Fruit fly (Drosophila melanogaster) whole organism, adult: ENCODE results near the gene fit.

Experiments used
- CG11617 ChIP-seq: fragments of 200-800 bp; sonication (Bioruptor generic); optimal IDR thresholded peaks from 2 replicates; lab custom pipeline; 2017; ENCODE audit warnings: mild to moderate bottlenecking, missing biosample characterization, missing genetic modification reagents, missing genetic modification characterization
- CG12768 ChIP-seq: fragments of 200-800 bp; sonication (Bioruptor generic); optimal IDR thresholded peaks from 2 replicates; lab custom pipeline; 2017; ENCODE audit warnings: missing biosample characterization, missing genetic modification characterization, mild to moderate bottlenecking, moderate library complexity, missing genetic modification reagents
- CG14711 ChIP-seq: fragments of 200-800 bp; sonication (Bioruptor generic); optimal IDR thresholded peaks from 2 replicates; lab custom pipeline; 2018; ENCODE audit warnings: missing biosample characterization, mild to moderate bottlenecking, missing genetic modification characterization, moderate library complexity
- CG1620 ChIP-seq: fragments of 200-800 bp; sonication (Bioruptor generic); optimal IDR thresholded peaks from 2 replicates; lab custom pipeline; 2016; ENCODE audit warnings: missing biosample characterization, missing genetic modification characterization
- CG33017 ChIP-seq: fragments of 200-800 bp; sonication (Bioruptor generic); optimal IDR thresholded peaks from 2 replicates; lab custom pipeline; 2018; ENCODE audit warnings: missing biosample characterization, mild to moderate bottlenecking, missing genetic modification characterization, moderate library complexity
- CG5204 ChIP-seq: fragments of 200-800 bp; sonication (Bioruptor generic); optimal IDR thresholded peaks from 2 replicates; lab custom pipeline; 2016; ENCODE audit warnings: missing biosample characterization, missing genetic modification characterization
- CG7045 ChIP-seq: fragments of 200-800 bp; sonication (Bioruptor generic); optimal IDR thresholded peaks from 2 replicates; lab custom pipeline; 2017; ENCODE audit warnings: missing biosample characterization, mild to moderate bottlenecking, missing genetic modification characterization
- CG7101 ChIP-seq: fragments of 200-800 bp; sonication (Bioruptor generic); optimal IDR thresholded peaks from 2 replicates; lab custom pipeline; 2018; ENCODE audit warnings: missing biosample characterization, mild to moderate bottlenecking, missing genetic modification characterization, moderate library complexity
- Clk ChIP-seq: fragments of 200-800 bp; sonication (Bioruptor generic); optimal IDR thresholded peaks from 2 replicates; lab custom pipeline; 2017; ENCODE audit warnings: missing biosample characterization, missing genetic modification characterization
- Crg-1 ChIP-seq: fragments of 200-800 bp; sonication (Bioruptor generic); optimal IDR thresholded peaks from 2 replicates; lab custom pipeline; 2016; ENCODE audit warnings: missing biosample characterization, missing genetic modification characterization
- Hr96 ChIP-seq: fragments of 200-800 bp; sonication (Bioruptor generic); optimal IDR thresholded peaks from 2 replicates; lab custom pipeline; 2016; ENCODE audit warnings: missing biosample characterization, missing genetic modification characterization
- Mnt ChIP-seq: fragments of 200-800 bp; sonication (Bioruptor generic); optimal IDR thresholded peaks from 2 replicates; lab custom pipeline; 2016; ENCODE audit warnings: missing biosample characterization, mild to moderate bottlenecking, missing genetic modification characterization
- bab1 ChIP-seq: fragments of 200-800 bp; sonication (Bioruptor generic); optimal IDR thresholded peaks from 3 replicates; lab custom pipeline; 2019; ENCODE audit warnings: missing biosample characterization, mild to moderate bottlenecking, missing genetic modification characterization, moderate library complexity
- cic ChIP-seq: fragments of 200-800 bp; sonication (Bioruptor generic); optimal IDR thresholded peaks from 2 replicates; lab custom pipeline; 2017; ENCODE audit warnings: missing biosample characterization, mild to moderate bottlenecking, missing genetic modification characterization, moderate library complexity
- cnc ChIP-seq, 2 experiments: fragments of >200 bp; optimal IDR thresholded peaks; 2 replicates each; lab custom pipeline; 2017
- kay ChIP-seq: fragments of 200-800 bp; sonication (Bioruptor generic); peaks from one replicate; lab custom pipeline; 2016; ENCODE audit warnings: missing biosample characterization, missing genetic modification characterization, borderline replicate concordance
- ovo ChIP-seq: fragments of 200-800 bp; sonication (Bioruptor generic); optimal IDR thresholded peaks from 2 replicates; lab custom pipeline; 2016; ENCODE audit warnings: missing biosample characterization, missing genetic modification characterization
- pad ChIP-seq: fragments of 200-800 bp; sonication (Bioruptor generic); optimal IDR thresholded peaks from 3 replicates; lab custom pipeline; 2017; ENCODE audit warnings: missing biosample characterization, missing genetic modification characterization, mild to moderate bottlenecking, moderate library complexity, missing genetic modification reagents
- tj ChIP-seq: fragments of 200-800 bp; sonication (Bioruptor generic); optimal IDR thresholded peaks from 3 replicates; lab custom pipeline; 2017; ENCODE audit warnings: missing biosample characterization, mild to moderate bottlenecking, missing genetic modification characterization, moderate library complexity
- toe ChIP-seq: fragments of 200-800 bp; sonication (Bioruptor generic); optimal IDR thresholded peaks from 2 replicates; lab custom pipeline; 2016; ENCODE audit warnings: missing biosample characterization, missing genetic modification characterization

The fit gene

dm6 chr3R:21846559-21846958 is 37.7 kb downstream of the fit start, which contains the start of gene Gr93d:
Gene Gr93d (minus strand): TSS chr3R:21846659.
- no peak for TF ChIP-seq toe
- TF ChIP-seq Mnt (GFP tag; lab: Kevin White, UChicago), result no peak
- no peak for TF ChIP-seq CG14711
- no peak for TF ChIP-seq kay (GFP tag; lab: Kevin White, UChicago)
- no peak for TF ChIP-seq ovo (GFP tag; lab: Kevin White, UChicago)
- no peak for TF ChIP-seq pad (GFP tag; lab: Kevin White, UChicago)
- TF ChIP-seq cnc (optimal IDR thresholded peaks at IDR 0.05; lab: Kevin White, UChicago), result no peak
- TF ChIP-seq Clk (GFP tag; lab: Kevin White, UChicago), result no peak
- no peak for TF ChIP-seq CG5204
- TF ChIP-seq bab1, result no peak

dm6 chr3R:21845165-21845564 is 39.1 kb downstream of the fit start, which contains the start of gene Gr93c:
Gene Gr93c (minus strand): TSS chr3R:21845265.
- no peak for TF ChIP-seq kay (GFP tag; lab: Kevin White, UChicago)
- no peak for TF ChIP-seq toe
- TF ChIP-seq Crg-1 (GFP tag; lab: Kevin White, UChicago), result no peak
- TF ChIP-seq tj (GFP tag; lab: Kevin White, UChicago), result no peak
- TF ChIP-seq Mnt (GFP tag; lab: Kevin White, UChicago), result no peak
- TF ChIP-seq CG5204, result no peak
- TF ChIP-seq CG7101, result no peak
- no peak for TF ChIP-seq CG12768 (GFP tag; lab: Kevin White, UChicago)
- no peak for TF ChIP-seq CG1620 (GFP tag; lab: Kevin White, UChicago)
- no peak for TF ChIP-seq bab1
- no peak for TF ChIP-seq CG14711
- TF ChIP-seq Hr96 (GFP tag; lab: Kevin White, UChicago), result no peak

- no peak for TF ChIP-seq ovo (GFP tag; lab: Kevin White, UChicago)
These were observed 40.6 kb downstream of the fit start, which contains the start of gene Gr93b for dm6 chr3R:21843665-21844064. Gene Gr93b (minus strand): TSS chr3R:21843765.

- TF ChIP-seq CG11617 (GFP tag; lab: Kevin White, UChicago) (no peak), kay (GFP tag; lab: Kevin White, UChicago) (no peak), Crg-1 (GFP tag; lab: Kevin White, UChicago) (no peak), tj (GFP tag; lab: Kevin White, UChicago) (no peak), CG12768 (GFP tag; lab: Kevin White, UChicago) (no peak), cic (no peak), bab1 (no peak), CG7101 (no peak), toe (no peak), Hr96 (GFP tag; lab: Kevin White, UChicago) (no peak), Mnt (GFP tag; lab: Kevin White, UChicago) (no peak)
These were observed 42.5 kb downstream of the fit start for dm6 chr3R:21841474-21842376.

dm6 chr3R:21840432-21840831 is 43.8 kb downstream of the fit start:
- TF ChIP-seq CG11617 (GFP tag; lab: Kevin White, UChicago) (no peak), CG14711 (no peak), bab1 (no peak), CG7101 (no peak), Mnt (GFP tag; lab: Kevin White, UChicago) (no peak), kay (GFP tag; lab: Kevin White, UChicago) (no peak), cic (no peak), CG7045 (no peak), Clk (GFP tag; lab: Kevin White, UChicago) (no peak), Crg-1 (GFP tag; lab: Kevin White, UChicago) (no peak), toe (no peak), ovo (GFP tag; lab: Kevin White, UChicago) (no peak), CG12768 (GFP tag; lab: Kevin White, UChicago) (no peak), CG5204 (no peak), tj (GFP tag; lab: Kevin White, UChicago) (no peak), CG33017 (tag; lab: Kevin White, UChicago) (no peak), Hr96 (GFP tag; lab: Kevin White, UChicago) (no peak), pad (GFP tag; lab: Kevin White, UChicago) (no peak), cnc (optimal IDR thresholded peaks at IDR 0.05; lab: Kevin White, UChicago) (no peak)

dm6 chr3R:21839636-21840035 is 44.6 kb downstream of the fit start:
- TF ChIP-seq CG7101, result peak; percentile 73
- TF ChIP-seq ovo (GFP tag; lab: Kevin White, UChicago), result peak; percentile 46
- TF ChIP-seq CG12768 (GFP tag; lab: Kevin White, UChicago), result no peak
- TF ChIP-seq cnc (optimal IDR thresholded peaks at IDR 0.05; lab: Kevin White, UChicago), result no peak
- no peak for TF ChIP-seq CG5204
- TF ChIP-seq cic, result no peak
- peak; percentile 76 for TF ChIP-seq CG11617 (GFP tag; lab: Kevin White, UChicago)
- TF ChIP-seq CG14711, result peak; percentile 68
- TF ChIP-seq CG33017 (tag; lab: Kevin White, UChicago), result peak; percentile 49
- no peak for TF ChIP-seq toe
- no peak for TF ChIP-seq kay (GFP tag; lab: Kevin White, UChicago)
- no peak for TF ChIP-seq CG1620 (GFP tag; lab: Kevin White, UChicago)
- no peak for TF ChIP-seq Crg-1 (GFP tag; lab: Kevin White, UChicago)
- peak; percentile 12 for TF ChIP-seq tj (GFP tag; lab: Kevin White, UChicago)
- TF ChIP-seq bab1, result peak; percentile 94
- no peak for TF ChIP-seq Clk (GFP tag; lab: Kevin White, UChicago)
- TF ChIP-seq Hr96 (GFP tag; lab: Kevin White, UChicago), result no peak
- peak; percentile 17 for TF ChIP-seq CG7045
- peak; percentile 9 for TF ChIP-seq pad (GFP tag; lab: Kevin White, UChicago)
- TF ChIP-seq Mnt (GFP tag; lab: Kevin White, UChicago), result no peak
